Fruit fly (Drosophila melanogaster): ENCODE measurements around the gene CG2993.

dm6 chr3R:7787899-7788298, 21.9 kb downstream of the CG2993 start, which contains the start of gene CG18748:
- TF ChIP-seq insv (optimal IDR thresholded peaks at IDR 0.05) (no peak), ttk (optimal IDR thresholded peaks at IDR 0.05) (no peak), Sin3A (optimal IDR thresholded peaks at IDR 0.05) (no peak), psq (optimal IDR thresholded peaks at IDR 0.05) (no peak), h (optimal IDR thresholded peaks at IDR 0.05) (no peak)

Data from Kc167 (cell line).